Worm (Caenorhabditis elegans) whole organism, mixed stage, embryonic: ENCODE data around the gene cnd-1.

Source experiments
- ceh-83 ChIP-seq: fragments of 200-800 bp; sonication (Bioruptor generic); optimal IDR thresholded peaks from 2 replicates; lab custom pipeline; 2018; ENCODE audit warnings: mild to moderate bottlenecking, missing genetic modification characterization, missing compliant biosample characterization
- nhr-12 ChIP-seq: fragments of 150-350 bp; optimal IDR thresholded peaks from 2 replicates; lab custom pipeline; 2014; ENCODE audit warnings: missing biosample characterization, missing genetic modification characterization
- nhr-237 ChIP-seq: fragments of 150-350 bp; optimal IDR thresholded peaks from 2 replicates; lab custom pipeline; 2014; ENCODE audit warnings: missing biosample characterization, missing genetic modification characterization
- nhr-28 ChIP-seq: fragments of 150-350 bp; optimal IDR thresholded peaks from 2 replicates; lab custom pipeline; 2014; ENCODE audit warnings: missing biosample characterization, missing genetic modification characterization
- snpc-4 ChIP-seq: fragments of 150-350 bp; optimal IDR thresholded peaks from 2 replicates; lab custom pipeline; 2014; ENCODE audit warnings: missing biosample characterization, missing genetic modification characterization
- sptf-1 ChIP-seq: sonication (generic microtip); optimal IDR thresholded peaks from 2 replicates; lab custom pipeline; 2017; ENCODE audit warnings: mild to moderate bottlenecking, missing genetic modification characterization, moderate library complexity, missing compliant biosample characterization
- unc-39 ChIP-seq: fragments of 150-350 bp; optimal IDR thresholded peaks from 2 replicates; lab custom pipeline; 2014; ENCODE audit warnings: missing biosample characterization, missing genetic modification characterization
- ztf-11 ChIP-seq: fragments of 150-350 bp; optimal IDR thresholded peaks from 2 replicates; lab custom pipeline; 2014; ENCODE audit warnings: missing biosample characterization, missing genetic modification characterization

DNA sequence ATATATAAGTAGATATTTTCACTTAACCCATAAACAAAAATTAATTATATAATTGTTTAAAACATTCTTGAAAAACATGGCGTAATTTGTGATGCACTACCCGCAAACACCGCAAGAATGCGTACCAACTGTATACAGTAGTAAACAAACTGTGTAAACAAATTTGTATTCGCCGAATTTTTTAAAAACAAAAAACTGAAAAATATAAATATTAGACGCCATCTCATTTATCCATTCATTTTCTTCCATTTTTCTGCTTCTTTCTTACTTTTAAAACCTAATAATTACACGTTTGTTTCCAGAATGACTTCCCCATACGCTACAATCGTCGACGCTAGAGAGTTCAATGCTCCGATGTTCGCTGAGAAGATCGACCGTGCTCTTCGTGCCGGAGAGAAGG lies 19.1 kb downstream of the cnd-1 start, which contains the start of gene nex-1:
- TF ChIP-seq sptf-1 (tag; lab: Kevin White, UChicago) = no peak
- no peak for TF ChIP-seq nhr-237 (tag; lab: Kevin White, UChicago)
- no peak for TF ChIP-seq ztf-11 (tag; lab: Kevin White, UChicago)
- no peak for TF ChIP-seq nhr-28 (tag; lab: Kevin White, UChicago)
- no peak for TF ChIP-seq ceh-83
- TF ChIP-seq nhr-12 (tag; lab: Kevin White, UChicago) = no peak
- TF ChIP-seq unc-39 (tag; lab: Kevin White, UChicago) = no peak
- no peak for TF ChIP-seq snpc-4 (tag; lab: Kevin White, UChicago)
